Fruit fly (Drosophila melanogaster) whole organism, wandering third instar larva: ENCODE data around the gene mtg.

Experiments used
- Abd-B ChIP-seq: fragments of >200 bp; optimal IDR thresholded peaks from 2 replicates; lab custom pipeline; 2017; ENCODE audit warnings: missing biosample characterization, missing genetic modification characterization
- CG32264 ChIP-seq: fragments of 200-800 bp; sonication (Bioruptor generic); optimal IDR thresholded peaks from 2 replicates; lab custom pipeline; 2016; ENCODE audit warnings: missing biosample characterization, missing genetic modification characterization
- CrebA ChIP-seq: fragments of 200-800 bp; sonication (Bioruptor generic); optimal IDR thresholded peaks from 2 replicates; lab custom pipeline; 2016; ENCODE audit warnings: missing biosample characterization, mild to moderate bottlenecking, missing genetic modification characterization, borderline replicate concordance
- Dfd ChIP-seq: fragments of >200 bp; optimal IDR thresholded peaks from 2 replicates; lab custom pipeline; 2017; ENCODE audit warnings: missing biosample characterization, missing genetic modification characterization
- Dif ChIP-seq: fragments of 200-275, 200-300 bp; sonication (Bioruptor generic); optimal IDR thresholded peaks from 2 replicates; lab custom pipeline; 2018; ENCODE audit warnings: missing biosample characterization, missing genetic modification characterization; ENCODE audit not compliant: partially characterized antibody
- GATAd ChIP-seq: sonication (Bioruptor generic); optimal IDR thresholded peaks from 2 replicates; lab custom pipeline; 2016; ENCODE audit warnings: missing biosample characterization, missing genetic modification characterization
- HLH106 ChIP-seq: fragments of 200-800 bp; optimal IDR thresholded peaks from 3 replicates; lab custom pipeline; 2019; ENCODE audit warnings: missing biosample characterization, mild to moderate bottlenecking, missing genetic modification characterization, moderate library complexity
- Hr78 ChIP-seq: fragments of >200 bp; optimal IDR thresholded peaks from 2 replicates; lab custom pipeline; 2017; ENCODE audit warnings: missing biosample characterization, missing genetic modification characterization
- Hr83 ChIP-seq: fragments of 200-300 bp; sonication (Bioruptor generic); optimal IDR thresholded peaks from 2 replicates; lab custom pipeline; 2016; ENCODE audit warnings: missing biosample characterization, mild to moderate bottlenecking, missing genetic modification characterization, moderate library complexity; ENCODE audit not compliant: poor library complexity, severe bottlenecking
- Myc ChIP-seq: fragments of >200 bp; optimal IDR thresholded peaks from 2 replicates; lab custom pipeline; 2017
- N ChIP-seq: fragments of >200 bp; optimal IDR thresholded peaks from 2 replicates; lab custom pipeline; 2018; ENCODE audit warnings: missing biosample characterization, missing external identifiers, missing genetic modification characterization
- OdsH ChIP-seq: fragments of 200-800 bp; sonication (Bioruptor generic); optimal IDR thresholded peaks from 2 replicates; lab custom pipeline; 2016; ENCODE audit warnings: missing biosample characterization, mild to moderate bottlenecking, missing genetic modification characterization
- Rel ChIP-seq, 2 experiments: fragments of 200-800 bp; sonication (Bioruptor generic) in 1 of 2; optimal IDR thresholded peaks; 2 replicates in 1 of 2; 3 replicates in 1 of 2; lab custom pipeline; 2016 to 2019; ENCODE audit warnings: mild to moderate bottlenecking in 2 of 2, missing biosample characterization in 2 of 2, missing genetic modification characterization in 2 of 2, moderate library complexity in 1 of 2
- Sp1 ChIP-seq: fragments of 200-800 bp; sonication (Bioruptor generic); optimal IDR thresholded peaks from 3 replicates; lab custom pipeline; 2019; ENCODE audit warnings: missing biosample characterization, mild to moderate bottlenecking, missing genetic modification characterization, moderate library complexity
- Vsx2 ChIP-seq: fragments of 200-300, 225-300 bp; sonication (Bioruptor generic); optimal IDR thresholded peaks from 2 replicates; lab custom pipeline; 2018; ENCODE audit warnings: missing biosample characterization, missing genetic modification characterization; ENCODE audit not compliant: partially characterized antibody
- br ChIP-seq: fragments of 200-800 bp; sonication (Bioruptor generic); optimal IDR thresholded peaks from 2 replicates; lab custom pipeline; 2016; ENCODE audit warnings: missing biosample characterization, missing genetic modification characterization
- brk ChIP-seq: fragments of 200-800 bp; sonication (Bioruptor generic); optimal IDR thresholded peaks from 2 replicates; lab custom pipeline; 2016; ENCODE audit warnings: missing biosample characterization, mild to moderate bottlenecking, missing genetic modification characterization
- dl ChIP-seq, 2 experiments: fragments of 175-275, 200-275 bp in 1 of 2; fragments of 200-275 bp in 1 of 2; sonication (Bioruptor generic); optimal IDR thresholded peaks; lab custom pipeline; 2018; ENCODE audit warnings: mild to moderate bottlenecking in 2 of 2, missing biosample characterization in 2 of 2, missing genetic modification characterization in 2 of 2, moderate library complexity in 2 of 2; ENCODE audit not compliant: partially characterized antibody in 2 of 2, insufficient read depth in 1 of 2
- dmrt93B ChIP-seq: fragments of 200-800 bp; sonication (Bioruptor generic); optimal IDR thresholded peaks from 2 replicates; lab custom pipeline; 2018; ENCODE audit warnings: missing biosample characterization, mild to moderate bottlenecking, missing genetic modification characterization
- dsf ChIP-seq: sonication (Bioruptor generic); optimal IDR thresholded peaks from 2 replicates; lab custom pipeline; 2016; ENCODE audit warnings: missing biosample characterization, missing genetic modification characterization, borderline replicate concordance
- ey ChIP-seq: fragments of 200-800 bp; sonication (Bioruptor generic); optimal IDR thresholded peaks from 2 replicates; lab custom pipeline; 2016; ENCODE audit warnings: missing biosample characterization, missing genetic modification characterization
- foxo ChIP-seq, 2 experiments: fragments of 200-800 bp; sonication (Bioruptor generic); optimal IDR thresholded peaks; 2 replicates in 1 of 2; 3 replicates in 1 of 2; lab custom pipeline; 2016 to 2017; ENCODE audit warnings: missing biosample characterization in 2 of 2, missing genetic modification characterization in 2 of 2
- fru ChIP-seq: fragments of 200-800 bp; sonication (Bioruptor generic); optimal IDR thresholded peaks from 3 replicates; lab custom pipeline; 2016; ENCODE audit warnings: missing biosample characterization, mild to moderate bottlenecking, missing genetic modification characterization
- h ChIP-seq: fragments of 200-800 bp; sonication (Bioruptor generic); optimal IDR thresholded peaks from 3 replicates; lab custom pipeline; 2016; ENCODE audit warnings: missing biosample characterization, mild to moderate bottlenecking, missing genetic modification characterization
- jim ChIP-seq: fragments of 175-275, 200-325 bp; sonication (Bioruptor generic); optimal IDR thresholded peaks from 2 replicates; lab custom pipeline; 2016; ENCODE audit warnings: missing biosample characterization, mild to moderate bottlenecking, missing genetic modification characterization
- lola ChIP-seq: fragments of >200 bp; optimal IDR thresholded peaks from 2 replicates; lab custom pipeline; 2017; ENCODE audit warnings: missing biosample characterization, missing genetic modification characterization
- pan ChIP-seq: fragments of >200 bp; optimal IDR thresholded peaks from 2 replicates; lab custom pipeline; 2017
- psq ChIP-seq: fragments of 200-800 bp; sonication (Bioruptor generic); optimal IDR thresholded peaks from 3 replicates; lab custom pipeline; 2017; ENCODE audit warnings: missing biosample characterization, mild to moderate bottlenecking, missing genetic modification characterization, moderate library complexity
- rgr ChIP-seq: fragments of 200-800 bp; sonication (Bioruptor generic); optimal IDR thresholded peaks from 3 replicates; lab custom pipeline; 2016; ENCODE audit warnings: missing biosample characterization, mild to moderate bottlenecking, missing genetic modification characterization
- sage ChIP-seq: fragments of 200-800 bp; sonication (Bioruptor generic); optimal IDR thresholded peaks from 2 replicates; lab custom pipeline; 2016; ENCODE audit warnings: missing biosample characterization, mild to moderate bottlenecking, missing genetic modification characterization
- sv ChIP-seq: fragments of 200-800 bp; sonication (Bioruptor generic); optimal IDR thresholded peaks from 3 replicates; lab custom pipeline; 2016; ENCODE audit warnings: missing biosample characterization, missing genetic modification characterization
- tai ChIP-seq: sonication (Bioruptor generic); optimal IDR thresholded peaks from 2 replicates; lab custom pipeline; 2016; ENCODE audit warnings: missing biosample characterization, missing genetic modification characterization
- usp ChIP-seq: fragments of >200 bp; optimal IDR thresholded peaks from 2 replicates; lab custom pipeline; 2017; ENCODE audit warnings: missing biosample characterization, missing genetic modification characterization
- woc ChIP-seq: sonication (Bioruptor generic); optimal IDR thresholded peaks from 2 replicates; lab custom pipeline; 2016; ENCODE audit warnings: missing biosample characterization, mild to moderate bottlenecking, missing genetic modification characterization

mtg gene

dm6 chr3R:8285727-8286344 lies 35.5 kb downstream of the mtg start:
- TF ChIP-seq Rel (GFP tag; optimal IDR thresholded peaks at IDR 0.05; lab: Kevin White, UChicago) = no peak
- no peak for TF ChIP-seq Rel (tag; optimal IDR thresholded peaks at IDR 0.05; lab: Kevin White, UChicago)
- no peak for TF ChIP-seq jim
- TF ChIP-seq tai (GFP tag; lab: Kevin White, UChicago) = no peak
- TF ChIP-seq Vsx2 = no peak
- no peak for TF ChIP-seq h
- TF ChIP-seq N = no peak
- no peak for TF ChIP-seq lola
- TF ChIP-seq brk (GFP tag; lab: Kevin White, UChicago) = no peak
- no peak for TF ChIP-seq psq (GFP tag; lab: Kevin White, UChicago)
- TF ChIP-seq Dif (GFP tag; lab: Kevin White, UChicago) = no peak
- TF ChIP-seq dmrt93B (GFP tag; lab: Kevin White, UChicago) = no peak
- TF ChIP-seq Hr78 (GFP tag; lab: Kevin White, UChicago) = no peak
- no peak for TF ChIP-seq HLH106

dm6 chr3R:8287697-8288096 lies 37.4 kb downstream of the mtg start, which contains the start of gene Nazo:
TSS of gene Nazo (plus strand) at chr3R:8287876.
- no peak for TF ChIP-seq GATAd (GFP tag; lab: Kevin White, UChicago)
- TF ChIP-seq usp (GFP tag; lab: Kevin White, UChicago) = no peak
- TF ChIP-seq sv = no peak
- TF ChIP-seq h = no peak
- no peak for TF ChIP-seq Sp1 (GFP tag; lab: Kevin White, UChicago)
- no peak for TF ChIP-seq dmrt93B (GFP tag; lab: Kevin White, UChicago)
- no peak for TF ChIP-seq Rel (GFP tag; optimal IDR thresholded peaks at IDR 0.05; lab: Kevin White, UChicago)
- peak; percentile 90 for TF ChIP-seq Rel (tag; optimal IDR thresholded peaks at IDR 0.05; lab: Kevin White, UChicago)

dm6 chr3R:8288790-8289189 lies 38.5 kb downstream of the mtg start:
- TF ChIP-seq OdsH (GFP tag; lab: Kevin White, UChicago) (no peak), Dfd (GFP tag; lab: Kevin White, UChicago) (no peak), N (no peak), foxo (GFP tag; optimal IDR thresholded peaks at IDR 0.05; lab: Kevin White, UChicago) (no peak), psq (GFP tag; lab: Kevin White, UChicago) (no peak), pan (lab: Kevin White, UChicago) (no peak), sv (no peak), Abd-B (no peak), ey (GFP tag; lab: Kevin White, UChicago) (no peak), dsf (GFP tag; lab: Kevin White, UChicago) (no peak)

DNA sequence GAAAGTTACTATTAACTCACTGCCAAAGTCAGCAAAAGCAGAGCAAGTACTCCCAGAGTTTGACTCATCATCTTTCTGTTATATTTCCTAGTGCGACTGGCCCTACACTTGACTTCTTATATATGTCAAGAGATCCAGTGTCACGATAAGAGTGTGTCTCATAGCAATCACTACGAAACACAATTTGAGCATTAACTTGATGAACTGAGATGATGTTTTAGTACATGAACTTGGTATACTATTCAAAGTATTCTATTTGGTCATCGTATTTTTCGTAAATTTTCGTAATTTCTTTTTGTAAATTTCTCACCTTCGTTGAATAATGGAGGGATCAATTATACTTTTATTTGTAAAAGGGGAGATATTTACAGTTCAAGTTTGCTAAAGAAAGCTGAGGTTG lies 40.2 kb downstream of the mtg start, which contains the start of gene CG11672:
TSS of gene CG11672 (minus strand) at position 101 of the 400 bp plus-strand sequence.
- TF ChIP-seq jim (no peak), CG32264 (GFP tag; lab: Kevin White, UChicago) (no peak), Myc (lab: Kevin White, UChicago) (no peak), dl (GFP tag; optimal IDR thresholded peaks at IDR 0.05; lab: Kevin White, UChicago; ENCODE audit: insufficient read depth in 1 of 2, partially characterized antibody in 2 of 2) (no peak), woc (GFP tag; lab: Kevin White, UChicago) (no peak), OdsH (GFP tag; lab: Kevin White, UChicago) (no peak), fru (no peak), br (GFP tag; lab: Kevin White, UChicago) (no peak), GATAd (GFP tag; lab: Kevin White, UChicago) (no peak), sage (GFP tag; lab: Kevin White, UChicago) (no peak), psq (GFP tag; lab: Kevin White, UChicago) (no peak), lola (no peak), Hr83 (GFP tag; lab: Kevin White, UChicago) (no peak), Hr78 (GFP tag; lab: Kevin White, UChicago) (no peak), Rel (GFP tag; optimal IDR thresholded peaks at IDR 0.05; lab: Kevin White, UChicago) (no peak), Rel (tag; optimal IDR thresholded peaks at IDR 0.05; lab: Kevin White, UChicago) (no peak), HLH106 (no peak), Dif (GFP tag; lab: Kevin White, UChicago) (no peak), ey (GFP tag; lab: Kevin White, UChicago) (no peak), CrebA (GFP tag; lab: Kevin White, UChicago) (no peak), rgr (GFP tag; lab: Kevin White, UChicago) (no peak)
